Worm (Caenorhabditis elegans): Measurements from ENCODE around the gene npp-23.

The npp-23 gene

ce11 chrIV:8819471-8819870 is 50.0 kb downstream of the npp-23 start:
- TF ChIP-seq elt-1 (tag; optimal IDR thresholded peaks at IDR 0.05; ENCODE audit: borderline replicate concordance, insufficient read depth) (no peak), lin-32 (GFP tag; optimal IDR thresholded peaks at IDR 0.05) (no peak), nhr-2 (tag; optimal IDR thresholded peaks at IDR 0.05) (peak; percentile 94), ceh-39 (tag; optimal IDR thresholded peaks at IDR 0.05) (peak; percentile 44), elt-3 (tag; optimal IDR thresholded peaks at IDR 0.05) (no peak), nhr-28 (tag; optimal IDR thresholded peaks at IDR 0.05) (no peak), flh-1 (GFP tag; optimal IDR thresholded peaks at IDR 0.05) (no peak), sptf-1 (tag; optimal IDR thresholded peaks at IDR 0.05) (no peak), ceh-83 (GFP tag; optimal IDR thresholded peaks at IDR 0.05) (no peak), nhr-76 (tag; optimal IDR thresholded peaks at IDR 0.05) (no peak), snpc-4 (tag; optimal IDR thresholded peaks at IDR 0.05) (no peak), ceh-43 (GFP tag; optimal IDR thresholded peaks at IDR 0.05) (no peak), hlh-1 (tag; optimal IDR thresholded peaks at IDR 0.05) (peak; percentile 10), drap-1 (GFP tag; optimal IDR thresholded peaks at IDR 0.05) (no peak), lsy-2 (tag; optimal IDR thresholded peaks at IDR 0.05) (no peak)

Measured in whole organism, mixed stage, embryonic.